Fruit fly (Drosophila melanogaster): ENCODE measurements around the gene Gr93d.

DNA sequence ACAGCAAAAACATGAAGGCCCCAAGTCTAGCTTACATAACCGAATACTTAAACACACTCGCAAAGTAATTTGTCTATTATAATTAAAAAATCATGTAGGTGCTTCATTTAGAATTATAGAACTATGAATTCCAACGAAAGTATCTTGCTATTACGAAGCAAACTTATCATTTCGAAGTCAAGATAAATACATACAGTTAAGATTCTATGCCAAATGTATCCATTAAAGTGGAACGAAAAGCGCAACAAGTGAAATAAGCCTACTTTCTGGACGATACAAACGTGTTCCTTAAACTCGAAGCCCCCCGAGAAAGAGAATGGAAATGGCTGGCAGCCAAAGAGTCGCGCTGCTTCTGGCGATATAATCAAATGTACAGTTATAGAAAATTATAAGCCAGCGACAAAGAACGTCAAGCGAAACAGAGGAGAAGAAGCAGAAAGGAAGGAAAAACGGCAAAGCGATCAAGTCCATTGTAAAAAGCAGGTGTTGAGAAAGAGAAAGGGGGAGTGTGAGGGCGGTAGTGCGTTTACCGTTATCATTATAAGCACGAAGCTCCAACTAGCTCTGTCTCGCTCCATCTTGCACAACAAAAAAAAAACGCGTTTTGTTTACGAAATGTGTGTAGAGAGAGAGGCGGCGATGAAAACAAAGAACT is 6.2 kb upstream of the Gr93d start:
- no peak for TF ChIP-seq toe (GFP tag; optimal IDR thresholded peaks at IDR 0.05)
- TF ChIP-seq CG7045 (GFP tag; optimal IDR thresholded peaks at IDR 0.05): no peak
- peak; percentile 41 for TF ChIP-seq CG14711 (tag; optimal IDR thresholded peaks at IDR 0.05)
- peak; percentile 41 for TF ChIP-seq bab1 (GFP tag; optimal IDR thresholded peaks at IDR 0.05)
- no peak for TF ChIP-seq tj (GFP tag; optimal IDR thresholded peaks at IDR 0.05)
- peak; percentile 71 for TF ChIP-seq pad (GFP tag; optimal IDR thresholded peaks at IDR 0.05)
- peak; percentile 13 for TF ChIP-seq CG7101 (tag; optimal IDR thresholded peaks at IDR 0.05)
- no peak for TF ChIP-seq Clk (GFP tag; optimal IDR thresholded peaks at IDR 0.05)
- TF ChIP-seq CG11617 (GFP tag; optimal IDR thresholded peaks at IDR 0.05): no peak
- no peak for TF ChIP-seq CG33017 (tag; optimal IDR thresholded peaks at IDR 0.05)
- TF ChIP-seq Hr96 (GFP tag; optimal IDR thresholded peaks at IDR 0.05): no peak

Measured in whole organism, adult.